Worm (Caenorhabditis elegans) whole organism, mixed stage, embryonic: ENCODE measurements around the gene Y39F10A.3.

Experiments
- blmp-1 ChIP-seq: fragments of 150-350 bp; optimal IDR thresholded peaks from 2 replicates; lab custom pipeline; 2014; ENCODE audit warnings: missing biosample characterization, missing genetic modification characterization
- ces-1 ChIP-seq: fragments of 150-350 bp; optimal IDR thresholded peaks from 2 replicates; lab custom pipeline; 2014; ENCODE audit warnings: missing biosample characterization, missing genetic modification reagents, missing genetic modification characterization
- mep-1 ChIP-seq: fragments of 150-350 bp; optimal IDR thresholded peaks from 2 replicates; lab custom pipeline; 2017; ENCODE audit warnings: missing biosample characterization, missing genetic modification reagents, missing genetic modification characterization, inconsistent platforms
- nhr-76 ChIP-seq: sonication (generic microtip); optimal IDR thresholded peaks from 2 replicates; lab custom pipeline; 2017; ENCODE audit warnings: missing biosample characterization, missing genetic modification characterization

DNA sequence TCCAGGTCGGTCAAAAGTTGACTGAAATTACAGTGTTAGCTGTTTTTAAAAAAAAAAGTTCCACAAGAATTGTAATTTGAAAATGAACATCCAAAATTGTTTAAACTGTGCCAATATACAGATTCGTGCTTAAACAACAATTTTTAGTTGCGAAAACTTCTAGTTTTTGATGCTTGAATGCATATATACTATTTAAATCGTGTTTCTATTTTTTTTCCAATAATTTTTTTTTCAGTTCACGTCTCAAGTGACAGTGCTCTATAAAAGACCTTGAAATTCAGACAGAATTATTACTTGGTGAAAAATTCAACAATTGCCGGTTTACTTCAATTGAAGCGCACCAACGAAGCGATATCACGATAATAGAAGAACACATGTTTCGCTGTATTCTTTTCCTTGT is 4.1 kb upstream of the Y39F10A.3 start, which contains the start of gene F46F5.16:
- TF ChIP-seq nhr-76 (no peak), mep-1 (tag; lab: Kevin White, UChicago) (no peak), blmp-1 (tag; lab: Kevin White, UChicago) (no peak), ces-1 (GFP tag; lab: Kevin White, UChicago) (no peak)
